Worm (Caenorhabditis elegans) whole organism, young adult: ENCODE measurements around the gene F49F1.14.

Source experiments
- B0336.3 ChIP-seq: fragments of 200-800 bp; sonication (Bioruptor generic); IDR thresholded peaks from 2 replicates; pipeline ENCODE4 v1.3.6; 2022; ENCODE audit warnings: missing genetic modification characterization, missing compliant biosample characterization
- C06A6.2 ChIP-seq: fragments of 200-800 bp; sonication (Bioruptor generic); conservative IDR thresholded peaks from 2 replicates; pipeline ENCODE4 v1.3.6; 2022; ENCODE audit warnings: missing genetic modification characterization, missing compliant biosample characterization
- F33H1.4 ChIP-seq: fragments of 200-800 bp; sonication (Bioruptor generic); IDR thresholded peaks from 2 replicates; pipeline ENCODE4 v1.3.6; 2022; ENCODE audit warnings: missing genetic modification reagents, missing genetic modification characterization, missing compliant biosample characterization
- F37B4.10 ChIP-seq: fragments of 200-800 bp; sonication (Bioruptor generic); IDR thresholded peaks from 2 replicates; pipeline ENCODE4 v1.3.6; 2022; ENCODE audit warnings: missing genetic modification characterization, missing compliant biosample characterization
- F39B2.1 ChIP-seq: fragments of 200-800 bp; sonication (Bioruptor generic); IDR thresholded peaks from 2 replicates; pipeline ENCODE4 v1.3.6; 2022; ENCODE audit warnings: missing genetic modification reagents, missing genetic modification characterization, missing compliant biosample characterization
- F55B11.4 ChIP-seq: sonication (generic microtip); optimal IDR thresholded peaks from 2 replicates; lab custom pipeline; 2016; ENCODE audit warnings: missing compliant biosample characterization, missing genetic modification characterization, borderline replicate concordance; ENCODE audit not compliant: insufficient read depth
- F57A8.1 ChIP-seq: fragments of 200-800 bp; sonication (Bioruptor generic); optimal IDR thresholded peaks from 2 replicates; lab custom pipeline; 2018; ENCODE audit warnings: mild to moderate bottlenecking, missing genetic modification characterization, moderate library complexity, missing compliant biosample characterization
- K11D2.4 ChIP-seq: fragments of 200-800 bp; sonication (Bioruptor generic); IDR thresholded peaks from 2 replicates; pipeline ENCODE4 v1.3.6; 2022; ENCODE audit warnings: missing genetic modification reagents, missing genetic modification characterization, missing compliant biosample characterization
- T26A5.8 ChIP-seq: sonication (generic microtip); optimal IDR thresholded peaks from 2 replicates; lab custom pipeline; 2016; ENCODE audit warnings: missing genetic modification characterization, missing compliant biosample characterization
- Y53G8AR.9 ChIP-seq: fragments of 200-800 bp; sonication (Bioruptor generic); conservative IDR thresholded peaks from 2 replicates; pipeline ENCODE4 v1.3.6; 2022; ENCODE audit warnings: missing genetic modification reagents, missing genetic modification characterization, missing compliant biosample characterization
- Y79H2A.3 ChIP-seq: fragments of 200-800 bp; sonication (Bioruptor generic); conservative IDR thresholded peaks from 2 replicates; pipeline ENCODE4 v1.3.6; 2022; ENCODE audit warnings: missing genetic modification reagents, missing genetic modification characterization, missing compliant biosample characterization
- Y95B8A.8 ChIP-seq: fragments of 200-800 bp; sonication (Bioruptor generic); IDR thresholded peaks from 2 replicates; pipeline ENCODE4 v1.3.6; 2022; ENCODE audit warnings: missing genetic modification reagents, missing genetic modification characterization, missing compliant biosample characterization
- aptf-2 ChIP-seq: fragments of 200-800 bp; sonication (Bioruptor generic); conservative IDR thresholded peaks from 2 replicates; pipeline ENCODE4 v1.3.6; 2022; ENCODE audit warnings: missing genetic modification reagents, missing genetic modification characterization, missing compliant biosample characterization
- aptf-3 ChIP-seq: fragments of 200-800 bp; sonication (Bioruptor generic); IDR thresholded peaks from 2 replicates; pipeline ENCODE4 v1.3.6; 2022; ENCODE audit warnings: missing genetic modification characterization, missing compliant biosample characterization
- atf-7 ChIP-seq: sonication (generic microtip); optimal IDR thresholded peaks from 2 replicates; lab custom pipeline; 2017; ENCODE audit warnings: mild to moderate bottlenecking, missing genetic modification characterization, missing compliant biosample characterization
- attf-3 ChIP-seq: fragments of 200-800 bp; sonication (Bioruptor generic); conservative IDR thresholded peaks from 2 replicates; pipeline ENCODE4 v1.3.6; 2022; ENCODE audit warnings: missing genetic modification reagents, missing genetic modification characterization, missing compliant biosample characterization
- attf-5 ChIP-seq: fragments of 200-800 bp; sonication (Bioruptor generic); optimal IDR thresholded peaks from 2 replicates; lab custom pipeline; 2018; ENCODE audit warnings: mild to moderate bottlenecking, missing genetic modification characterization, missing compliant biosample characterization
- bed-1 ChIP-seq: fragments of 200-800 bp; sonication (Bioruptor generic); IDR thresholded peaks from 2 replicates; pipeline ENCODE4 v1.3.6; 2022; ENCODE audit warnings: missing genetic modification reagents, missing genetic modification characterization, missing compliant biosample characterization
- cebp-2 ChIP-seq: fragments of 200-800 bp; sonication (Bioruptor generic); IDR thresholded peaks from 2 replicates; pipeline ENCODE4 v1.3.6; 2022; ENCODE audit warnings: missing genetic modification characterization, missing compliant biosample characterization
- ceh-100 ChIP-seq: fragments of 200-800 bp; sonication (Bioruptor generic); IDR thresholded peaks from 2 replicates; pipeline ENCODE4 v1.3.6; 2022; ENCODE audit warnings: missing genetic modification reagents, missing genetic modification characterization, missing compliant biosample characterization
- ceh-58 ChIP-seq: fragments of 200-800 bp; sonication (Bioruptor generic); IDR thresholded peaks from 2 replicates; pipeline ENCODE4 v1.3.6; 2022; ENCODE audit warnings: missing genetic modification characterization, missing compliant biosample characterization
- die-1 ChIP-seq: sonication (generic microtip); optimal IDR thresholded peaks from 2 replicates; lab custom pipeline; 2016; ENCODE audit warnings: missing genotype, mild to moderate bottlenecking, missing genetic modification characterization, missing compliant biosample characterization
- efl-1 ChIP-seq: fragments of 150-350 bp; optimal IDR thresholded peaks from 2 replicates; lab custom pipeline; 2014; ENCODE audit warnings: missing biosample characterization, missing genetic modification reagents, missing genetic modification characterization
- egl-18 ChIP-seq: fragments of 200-800 bp; sonication (Bioruptor generic); IDR thresholded peaks from 2 replicates; pipeline ENCODE4 v1.3.6; 2022; ENCODE audit warnings: missing genetic modification reagents, missing genetic modification characterization, missing compliant biosample characterization
- ets-4 ChIP-seq: fragments of 200-800 bp; sonication (Bioruptor generic); optimal IDR thresholded peaks from 2 replicates; lab custom pipeline; 2018; ENCODE audit warnings: mild to moderate bottlenecking, missing genetic modification characterization, missing compliant biosample characterization
- hlh-12 ChIP-seq: sonication (generic microtip); optimal IDR thresholded peaks from 2 replicates; lab custom pipeline; 2016; ENCODE audit warnings: missing genetic modification characterization, missing compliant biosample characterization
- hmg-1.2 ChIP-seq: fragments of 200-800 bp; sonication (Bioruptor generic); IDR thresholded peaks from 2 replicates; pipeline ENCODE4 v1.3.6; 2022; ENCODE audit warnings: missing genetic modification reagents, missing genetic modification characterization, missing compliant biosample characterization
- hrde-1 ChIP-seq: sonication (generic microtip); optimal IDR thresholded peaks from 2 replicates; lab custom pipeline; 2016; ENCODE audit warnings: missing genetic modification characterization, mild to moderate bottlenecking, missing compliant biosample characterization, moderate library complexity, missing genotype, missing genetic modification reagents, borderline replicate concordance
- lag-1 ChIP-seq: fragments of 200-800 bp; sonication (Bioruptor generic); IDR thresholded peaks from 2 replicates; pipeline ENCODE4 v1.3.6; 2022; ENCODE audit warnings: missing genetic modification reagents, missing genetic modification characterization, missing compliant biosample characterization
- lin-26 ChIP-seq: fragments of 200-800 bp; sonication (Bioruptor generic); IDR thresholded peaks from 2 replicates; pipeline ENCODE4 v1.3.6; 2022; ENCODE audit warnings: missing genetic modification reagents, missing genetic modification characterization, missing compliant biosample characterization
- lin-35 ChIP-seq, 3 experiments: fragments of 150-350 bp in 2 of 3; sonication (generic microtip) in 1 of 3; optimal IDR thresholded peaks; 2 replicates each; lab custom pipeline; 2014 to 2018; ENCODE audit warnings: missing biosample characterization in 3 of 3, missing genetic modification characterization in 3 of 3, missing genetic modification reagents in 3 of 3
- lsy-27 ChIP-seq: sonication (generic microtip); optimal IDR thresholded peaks from 2 replicates; lab custom pipeline; 2017; ENCODE audit warnings: missing genetic modification characterization, mild to moderate bottlenecking, missing compliant biosample characterization, antibody characterized with exemption, missing genotype, borderline replicate concordance; ENCODE audit not compliant: insufficient read depth
- madf-6 ChIP-seq: fragments of 200-800 bp; sonication (Bioruptor generic); IDR thresholded peaks from 2 replicates; pipeline ENCODE4 v1.3.6; 2022; ENCODE audit warnings: missing genetic modification reagents, missing genetic modification characterization, missing compliant biosample characterization
- madf-8 ChIP-seq: fragments of 200-800 bp; sonication (Bioruptor generic); conservative IDR thresholded peaks from 2 replicates; pipeline ENCODE4 v1.3.6; 2022; ENCODE audit warnings: missing genetic modification reagents, missing genetic modification characterization, missing compliant biosample characterization
- nfyb-1 ChIP-seq: fragments of 200-800 bp; sonication (Bioruptor generic); IDR thresholded peaks from 2 replicates; pipeline ENCODE4 v1.3.6; 2022; ENCODE audit warnings: missing genetic modification reagents, missing genetic modification characterization, missing compliant biosample characterization
- nhr-179 ChIP-seq: sonication (generic microtip); optimal IDR thresholded peaks from 2 replicates; lab custom pipeline; 2016; ENCODE audit warnings: mild to moderate bottlenecking, missing genetic modification characterization, missing compliant biosample characterization
- nhr-80 ChIP-seq: sonication (generic microtip); optimal IDR thresholded peaks from 2 replicates; lab custom pipeline; 2016; ENCODE audit warnings: missing genetic modification characterization, missing compliant biosample characterization
- pbrm-1 ChIP-seq: fragments of 200-800 bp; sonication (Bioruptor generic); IDR thresholded peaks from 2 replicates; pipeline ENCODE4 v1.3.6; 2022; ENCODE audit warnings: missing genetic modification reagents, missing genetic modification characterization, missing compliant biosample characterization
- rcor-1 ChIP-seq: fragments of 200-800 bp; sonication (Bioruptor generic); IDR thresholded peaks from 2 replicates; pipeline ENCODE4 v1.3.6; 2022; ENCODE audit warnings: missing genetic modification reagents, missing genetic modification characterization, missing compliant biosample characterization
- snpc-1.1 ChIP-seq: sonication (generic microtip); optimal IDR thresholded peaks from 2 replicates; lab custom pipeline; 2017; ENCODE audit warnings: missing genetic modification characterization, mild to moderate bottlenecking, missing compliant biosample characterization, antibody characterized with exemption, moderate library complexity, missing genotype, missing genetic modification reagents; ENCODE audit not compliant: insufficient read depth
- snpc-4 ChIP-seq, 5 experiments: fragments of 150-350 bp in 1 of 5; sonication (generic microtip) in 4 of 5; optimal IDR thresholded peaks; 2 replicates each; lab custom pipeline; 2014 to 2018; ENCODE audit warnings: missing genetic modification characterization in 5 of 5, missing biosample characterization in 3 of 5, antibody characterized with exemption in 2 of 5, mild to moderate bottlenecking in 2 of 5, missing compliant biosample characterization in 2 of 5, missing genotype in 2 of 5, moderate library complexity in 2 of 5, missing genetic modification reagents in 1 of 5
- somi-1 ChIP-seq: fragments of 200-800 bp; sonication (Bioruptor generic); optimal IDR thresholded peaks from 2 replicates; lab custom pipeline; 2018; ENCODE audit warnings: mild to moderate bottlenecking, missing genetic modification characterization, missing compliant biosample characterization
- tbp1 ChIP-seq: fragments of 200-800 bp; sonication (Bioruptor generic); optimal IDR thresholded peaks from 2 replicates; lab custom pipeline; 2018; ENCODE audit warnings: mild to moderate bottlenecking, missing genetic modification characterization, missing compliant biosample characterization
- ztf-18 ChIP-seq: sonication (generic microtip); optimal IDR thresholded peaks from 2 replicates; lab custom pipeline; 2016; ENCODE audit warnings: missing genotype, mild to moderate bottlenecking, missing genetic modification characterization, missing compliant biosample characterization
- ztf-22 ChIP-seq: fragments of 200-800 bp; sonication (Bioruptor generic); optimal IDR thresholded peaks from 2 replicates; lab custom pipeline; 2018; ENCODE audit warnings: mild to moderate bottlenecking, missing genetic modification characterization, moderate library complexity, missing compliant biosample characterization
- ztf-26 ChIP-seq: sonication (generic microtip); optimal IDR thresholded peaks from 2 replicates; lab custom pipeline; 2017; ENCODE audit warnings: missing genetic modification characterization, missing compliant biosample characterization
- ztf-3 ChIP-seq: fragments of 200-800 bp; sonication (Bioruptor generic); optimal IDR thresholded peaks from 2 replicates; lab custom pipeline; 2018; ENCODE audit warnings: mild to moderate bottlenecking, missing genetic modification characterization, missing compliant biosample characterization
- ztf-6 ChIP-seq: fragments of 200-800 bp; sonication (Bioruptor generic); IDR thresholded peaks from 2 replicates; pipeline ENCODE4 v1.3.6; 2022; ENCODE audit warnings: missing genetic modification reagents, missing genetic modification characterization, missing compliant biosample characterization

Gene F49F1.14

ce11 chrIV:4093087-4093486, 19.2 kb downstream of the F49F1.14 start (continued):
- TF ChIP-seq C06A6.2 (GFP tag; lab: Robert Waterston, UW) (peak; percentile 42; the same call in 1 of the 2 replicates), ztf-6 (no peak), die-1 (tag; lab: Kevin White, UChicago) (no peak), nfyb-1 (peak; percentile 76), madf-6 (GFP tag; lab: Robert Waterston, UW) (no peak), attf-3 (GFP tag; lab: Robert Waterston, UW) (no peak), rcor-1 (GFP tag; lab: Robert Waterston, UW) (no peak), nhr-80 (peak; percentile 48), somi-1 (peak; percentile 44), ztf-3 (GFP tag; lab: Kevin White, UChicago) (no peak), pbrm-1 (peak; percentile 65; the same call in 1 of the 2 replicates), F57A8.1 (GFP tag; lab: Kevin White, UChicago) (no peak), B0336.3 (GFP tag; lab: Robert Waterston, UW) (peak; percentile 54; the same call in 1 of the 2 replicates), Y95B8A.8 (GFP tag; lab: Robert Waterston, UW) (no peak), ceh-58 (GFP tag; lab: Robert Waterston, UW) (no peak), lag-1 (GFP tag; lab: Robert Waterston, UW) (no peak), ztf-18 (peak; percentile 0), ets-4 (GFP tag; lab: Kevin White, UChicago) (no peak), madf-8 (GFP tag; lab: Robert Waterston, UW) (no peak), ztf-26 (tag; lab: Kevin White, UChicago) (peak; percentile 19), hrde-1 (tag; lab: Kevin White, UChicago) (no peak), hlh-12 (tag; lab: Kevin White, UChicago) (no peak), aptf-3 (GFP tag; lab: Robert Waterston, UW) (no peak), bed-1 (GFP tag; lab: Robert Waterston, UW) (no peak), Y53G8AR.9 (GFP tag; lab: Robert Waterston, UW) (no peak), T26A5.8 (tag; lab: Kevin White, UChicago) (no peak), snpc-4 (GFP tag; optimal IDR thresholded peaks at IDR 0.05; lab: Kevin White, UChicago) (no peak), snpc-4 (tag; optimal IDR thresholded peaks at IDR 0.05; lab: Kevin White, UChicago) (peak in 2 of 4 experiments; percentile 24 to 31), hmg-1.2 (peak; percentile 92), lin-26 (no peak), ceh-100 (GFP tag; lab: Robert Waterston, UW) (no peak), F55B11.4 (tag; lab: Kevin White, UChicago) (no peak), atf-7 (peak; percentile 73), egl-18 (no peak), nhr-179 (tag; lab: Kevin White, UChicago) (no peak), F39B2.1 (GFP tag; lab: Robert Waterston, UW) (no peak), cebp-2 (no peak), F33H1.4 (no peak; the same call in 1 of the 2 replicates), tbp1 (peak; percentile 10), K11D2.4 (GFP tag; lab: Robert Waterston, UW) (no peak), snpc-1.1 (tag; lab: Kevin White, UChicago) (no peak), ztf-22 (GFP tag; lab: Kevin White, UChicago) (no peak), lin-35 (GFP tag; optimal IDR thresholded peaks at IDR 0.05; lab: Kevin White, UChicago) (peak in 1 of 3 experiments; percentile 37), lsy-27 (tag; lab: Kevin White, UChicago) (no peak), attf-5 (GFP tag; lab: Kevin White, UChicago) (peak; percentile 81), F37B4.10 (GFP tag; lab: Robert Waterston, UW) (no peak), efl-1 (GFP tag; lab: Kevin White, UChicago) (no peak), aptf-2 (no peak), Y79H2A.3 (GFP tag; lab: Robert Waterston, UW) (no peak)
